Worm (Caenorhabditis elegans) whole organism, L4 larva: ENCODE results near the gene nop-1.

Experiments used
- D1046.2 ChIP-seq: fragments of 200-800 bp; sonication (Bioruptor generic); IDR thresholded peaks from 2 replicates; pipeline ENCODE4 v1.3.6; 2022; ENCODE audit warnings: missing genetic modification characterization, missing compliant biosample characterization
- T20F7.1 ChIP-seq: fragments of 200-800 bp; sonication (Bioruptor generic); optimal IDR thresholded peaks from 2 replicates; lab custom pipeline; 2018; ENCODE audit warnings: mild to moderate bottlenecking, missing genetic modification characterization, missing compliant biosample characterization
- aha-1 ChIP-seq: fragments of 150-350 bp; peaks from one replicate; lab custom pipeline; 2014; ENCODE audit warnings: missing biosample characterization, missing genetic modification characterization
- attf-4 ChIP-seq: sonication (generic microtip); optimal IDR thresholded peaks from 3 replicates; lab custom pipeline; 2017; ENCODE audit warnings: missing biosample characterization, missing genetic modification characterization
- cey-2 ChIP-seq: sonication (generic microtip); optimal IDR thresholded peaks from 3 replicates; lab custom pipeline; 2017; ENCODE audit warnings: missing genetic modification characterization, mild to moderate bottlenecking, missing compliant biosample characterization, antibody characterized with exemption, borderline replicate concordance; ENCODE audit not compliant: insufficient read depth
- dmd-6 ChIP-seq: fragments of 200-800 bp; sonication (Bioruptor generic); IDR thresholded peaks from 2 replicates; pipeline ENCODE4 v1.3.6; 2022; ENCODE audit warnings: missing genetic modification reagents, missing genetic modification characterization, missing compliant biosample characterization
- dpl-1 ChIP-seq: fragments of 150-350 bp; optimal IDR thresholded peaks from 2 replicates; lab custom pipeline; 2014; ENCODE audit warnings: missing biosample characterization, missing genetic modification reagents, missing genetic modification characterization
- lin-38 ChIP-seq: fragments of 200-800 bp; sonication (Bioruptor generic); IDR thresholded peaks from 2 replicates; pipeline ENCODE4 v1.3.6; 2022; ENCODE audit warnings: missing genetic modification reagents, missing genetic modification characterization, missing compliant biosample characterization
- lsy-2 ChIP-seq, 2 experiments: fragments of 150-350 bp in 1 of 2; sonication (generic microtip) in 1 of 2; optimal IDR thresholded peaks; 2 replicates each; lab custom pipeline; 2014 to 2017; ENCODE audit warnings: missing biosample characterization in 2 of 2, missing genetic modification characterization in 2 of 2
- mep-1 ChIP-seq: fragments of 150-350 bp; sonication (generic microtip); optimal IDR thresholded peaks from 3 replicates; lab custom pipeline; 2014; ENCODE audit warnings: missing biosample characterization, missing genetic modification characterization
- nhr-41 ChIP-seq: fragments of 200-800 bp; sonication (Bioruptor generic); IDR thresholded peaks from 2 replicates; pipeline ENCODE4 v1.3.6; 2022; ENCODE audit warnings: missing genetic modification reagents, missing genetic modification characterization, missing compliant biosample characterization
- nhr-48 ChIP-seq: sonication (generic microtip); optimal IDR thresholded peaks from 2 replicates; lab custom pipeline; 2016; ENCODE audit warnings: mild to moderate bottlenecking, missing genetic modification characterization, missing compliant biosample characterization
- rbr-2 ChIP-seq: sonication (generic microtip); optimal IDR thresholded peaks from 2 replicates; lab custom pipeline; 2016; ENCODE audit warnings: missing genotype, missing genetic modification characterization, missing compliant biosample characterization
- set-16 ChIP-seq: fragments of 200-800 bp; sonication (Bioruptor generic); IDR thresholded peaks from 2 replicates; pipeline ENCODE4 v1.3.6; 2022; ENCODE audit warnings: missing genetic modification reagents, missing genetic modification characterization, missing compliant biosample characterization
- unc-62 ChIP-seq, 3 experiments: fragments of 150-350 bp in 1 of 3; sonication (generic microtip); optimal IDR thresholded peaks in 2 of 3; peaks in 1 of 3; 1 replicate in 1 of 3; 2 replicates in 2 of 3; lab custom pipeline; 2014 to 2017; ENCODE audit warnings: missing biosample characterization in 3 of 3, missing genetic modification characterization in 3 of 3, missing genetic modification reagents in 3 of 3, missing genotype in 1 of 3
- ztf-11 ChIP-seq: fragments of 150-350 bp; optimal IDR thresholded peaks from 2 replicates; lab custom pipeline; 2014; ENCODE audit warnings: missing biosample characterization, missing genetic modification characterization

Gene nop-1

DNA sequence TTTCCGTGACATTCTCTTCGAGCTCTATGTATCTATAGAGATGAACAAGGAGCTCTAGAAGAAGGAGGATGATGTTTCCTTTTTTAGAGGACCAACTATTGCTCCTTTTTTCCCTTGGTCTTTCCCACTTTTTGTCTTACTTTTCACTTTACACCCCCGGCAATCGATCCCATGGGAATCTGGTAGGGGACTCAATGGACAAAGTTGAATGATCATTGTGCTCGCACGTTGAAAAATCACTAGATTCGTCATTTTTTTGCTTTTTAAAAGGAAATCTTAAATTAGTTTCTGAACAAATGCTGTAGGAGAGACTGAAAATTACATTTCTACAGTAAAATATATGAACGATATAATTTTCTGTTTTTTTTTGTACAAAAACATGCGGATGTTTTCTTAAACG is 43.5 kb downstream of the nop-1 start:
- TF ChIP-seq nhr-48 (no peak), T20F7.1 (GFP tag; lab: Kevin White, UChicago) (no peak), aha-1 (tag; lab: Kevin White, UChicago) (peak; percentile 96), unc-62 (GFP tag; optimal IDR thresholded peaks at IDR 0.05 in 1 of 2; lab: Kevin White, UChicago) (peak in 1 of 2 experiments; percentile 39), unc-62 (tag; optimal IDR thresholded peaks at IDR 0.05; lab: Kevin White, UChicago) (no peak), mep-1 (no peak)

DNA sequence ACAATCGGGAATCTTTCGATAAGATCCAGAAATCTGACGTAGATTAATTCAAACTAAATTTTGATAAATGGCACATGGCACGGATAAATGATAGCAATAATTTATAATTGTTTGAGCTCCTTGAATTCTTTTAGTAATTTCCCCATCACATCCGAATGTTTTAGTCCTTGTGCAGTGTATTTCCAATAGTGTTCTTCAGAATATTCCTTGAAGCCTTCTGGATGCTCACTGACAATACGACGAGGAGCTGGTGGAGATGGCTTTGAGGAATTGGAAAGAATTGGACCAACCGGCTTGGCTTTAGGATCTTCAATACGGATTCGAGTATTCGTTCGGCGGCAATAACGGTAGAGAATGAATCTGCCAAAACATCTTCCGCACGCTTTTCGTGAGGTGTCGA is 47.9 kb downstream of the nop-1 start:
- TF ChIP-seq D1046.2 = no peak
- TF ChIP-seq dmd-6 (GFP tag; lab: Robert Waterston, UW) = peak; percentile 9; the same call in 1 of the 2 replicates

DNA sequence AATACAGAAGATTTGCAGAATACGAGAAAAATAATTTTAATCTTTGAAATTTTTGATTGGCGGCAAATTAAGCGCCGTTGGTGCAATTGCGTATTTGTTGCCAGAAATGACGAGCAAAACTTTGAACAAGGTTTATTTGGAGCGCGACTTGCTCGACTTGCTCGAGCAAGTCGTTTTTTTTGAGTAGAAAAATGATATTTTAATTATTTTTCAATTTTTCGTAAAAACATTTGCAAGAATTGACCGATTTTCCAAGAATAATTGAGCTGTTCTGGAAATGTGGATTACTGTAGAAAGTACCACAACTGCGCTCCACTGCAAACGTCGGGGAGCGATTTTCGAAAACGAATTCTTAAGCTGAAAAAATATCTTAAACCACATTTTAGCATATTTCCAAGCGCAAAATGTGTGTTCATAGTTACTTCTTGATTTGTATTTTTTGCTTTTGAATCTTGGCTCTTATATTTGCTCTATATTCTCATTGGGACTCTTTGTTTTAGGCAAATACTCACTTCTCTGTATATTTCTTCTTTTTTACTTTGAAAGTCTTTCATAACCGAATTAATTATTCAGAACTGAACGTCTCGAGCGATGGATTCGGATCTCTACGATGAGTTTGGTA is 50.6 kb downstream of the nop-1 start, which contains the start of the genes gcna-1 and eftu-2:
gcna-1 (minus strand) TSS at position 96 of the 622 bp plus-strand sequence.
eftu-2 (plus strand) TSS at position 572 of the 622 bp plus-strand sequence.
- no peak for TF ChIP-seq cey-2 (tag; lab: Kevin White, UChicago)
- peak; percentile 77 for TF ChIP-seq lin-38 (GFP tag; lab: Robert Waterston, UW)
- peak in 1 of 2 experiments; percentile 92 for TF ChIP-seq lsy-2 (tag; optimal IDR thresholded peaks at IDR 0.05; lab: Kevin White, UChicago)
- TF ChIP-seq dpl-1 (GFP tag; lab: Kevin White, UChicago) = peak; percentile 82
- no peak for TF ChIP-seq attf-4
- peak; percentile 3 for TF ChIP-seq rbr-2 (tag; lab: Kevin White, UChicago)
- no peak for TF ChIP-seq ztf-11 (tag; lab: Kevin White, UChicago)
- no peak for TF ChIP-seq nhr-41 (GFP tag; lab: Robert Waterston, UW)

DNA sequence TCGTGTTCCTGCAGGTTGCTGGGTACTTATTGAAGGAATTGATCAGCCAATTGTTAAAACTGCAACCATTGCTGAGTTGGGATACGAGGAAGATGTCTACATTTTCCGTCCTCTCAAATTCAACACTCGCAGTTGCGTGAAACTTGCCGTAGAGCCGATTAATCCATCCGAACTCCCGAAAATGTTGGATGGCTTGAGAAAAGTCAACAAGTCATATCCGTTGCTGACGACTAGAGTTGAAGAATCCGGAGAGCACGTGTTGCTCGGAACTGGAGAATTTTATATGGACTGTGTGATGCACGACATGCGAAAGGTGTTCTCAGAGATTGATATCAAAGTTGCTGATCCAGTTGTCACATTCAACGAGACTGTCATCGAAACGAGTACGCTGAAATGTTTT is 52.8 kb downstream of the nop-1 start:
- TF ChIP-seq unc-62 (GFP tag; optimal IDR thresholded peaks at IDR 0.05 in 1 of 2; lab: Kevin White, UChicago) = peak in 1 of 2 experiments; percentile 91
- TF ChIP-seq unc-62 (tag; optimal IDR thresholded peaks at IDR 0.05; lab: Kevin White, UChicago) = no peak
- TF ChIP-seq set-16 = no peak
